Worm (Caenorhabditis elegans) whole organism, midembryonic: ENCODE data around the gene Y48G9A.9.
"Not testable (repeated sequence)": the region's sequence is repeated elsewhere in the genome, so short reads cannot be mapped to it uniquely, and the experiment has no call there.

Experiments used
- T22C8.4 ChIP-seq: fragments of 200-800 bp; sonication (Bioruptor generic); IDR thresholded peaks from 2 replicates; pipeline ENCODE4 v1.3.6; 2022; ENCODE audit warnings: missing genetic modification characterization, missing compliant biosample characterization
- cog-1 ChIP-seq: sonication (generic microtip); optimal IDR thresholded peaks from 2 replicates; lab custom pipeline; 2016; ENCODE audit warnings: missing genetic modification characterization, missing compliant biosample characterization
- flt-1 ChIP-seq: fragments of 200-800 bp; sonication (Bioruptor generic); IDR thresholded peaks from 2 replicates; pipeline ENCODE4 v1.3.6; 2022; ENCODE audit warnings: missing genetic modification characterization, missing compliant biosample characterization
- klf-2 ChIP-seq: fragments of 200-800 bp; sonication (Bioruptor generic); conservative IDR thresholded peaks from 2 replicates; pipeline ENCODE4 v1.3.6; 2022; ENCODE audit warnings: missing genetic modification reagents, missing genetic modification characterization, missing compliant biosample characterization
- med-1 ChIP-seq: sonication (generic microtip); optimal IDR thresholded peaks from 2 replicates; lab custom pipeline; 2017; ENCODE audit warnings: missing genetic modification characterization, mild to moderate bottlenecking, missing compliant biosample characterization, antibody characterized with exemption, missing genetic modification reagents; ENCODE audit not compliant: insufficient read depth
- ref-1 ChIP-seq: fragments of 200-800 bp; sonication (Bioruptor generic); conservative IDR thresholded peaks from 2 replicates; pipeline ENCODE4 v1.3.6; 2022; ENCODE audit warnings: missing genetic modification reagents, missing genetic modification characterization, missing compliant biosample characterization
- tab-1 ChIP-seq: fragments of 200-800 bp; sonication (Bioruptor generic); IDR thresholded peaks from 2 replicates; pipeline ENCODE4 v1.3.6; 2022; ENCODE audit warnings: missing genetic modification characterization, missing compliant biosample characterization
- ztf-23 ChIP-seq: fragments of 200-800 bp; sonication (Bioruptor generic); IDR thresholded peaks from 2 replicates; pipeline ENCODE4 v1.3.6; 2022; ENCODE audit warnings: missing genetic modification reagents, missing genetic modification characterization, missing compliant biosample characterization
- ztf-29 ChIP-seq: fragments of 200-800 bp; sonication (Bioruptor generic); IDR thresholded peaks from 2 replicates; pipeline ENCODE4 v1.3.6; 2022; ENCODE audit warnings: missing genetic modification reagents, missing genetic modification characterization, missing compliant biosample characterization

Y48G9A.9 gene

ce11 chrIII:2076546-2077134, 15.9 kb upstream of the Y48G9A.9 start, which contains the start of gene Y39A3A.4:
Gene Y39A3A.4, minus strand, starts transcription at chrIII:2076596.
- no peak for TF ChIP-seq ztf-29 (GFP tag; lab: Robert Waterston, UW)
- no peak for TF ChIP-seq klf-2
- no peak for TF ChIP-seq cog-1
- no peak for TF ChIP-seq tab-1 (GFP tag; lab: Robert Waterston, UW)
- TF ChIP-seq med-1 (GFP tag; lab: Kevin White, UChicago) = no peak
- TF ChIP-seq T22C8.4 (GFP tag; lab: Robert Waterston, UW) = no peak
- no peak for TF ChIP-seq flt-1 (GFP tag; lab: Robert Waterston, UW)
- TF ChIP-seq ref-1 = no peak
- no peak for TF ChIP-seq ztf-23 (GFP tag; lab: Robert Waterston, UW)

ce11 chrIII:2082519-2082918, 10.0 kb upstream of the Y48G9A.9 start, which contains the start of gene cpt-3:
Gene cpt-3, plus strand, starts transcription at chrIII:2082819.
- not testable (repeated sequence) for TF ChIP-seq cog-1; flt-1 (GFP tag; lab: Robert Waterston, UW); ref-1

- TF ChIP-seq ref-1 (no peak), flt-1 (GFP tag; lab: Robert Waterston, UW) (no peak), cog-1 (no peak), tab-1 (GFP tag; lab: Robert Waterston, UW) (no peak), ztf-29 (GFP tag; lab: Robert Waterston, UW) (no peak), med-1 (GFP tag; lab: Kevin White, UChicago) (no peak), klf-2 (no peak), ztf-23 (GFP tag; lab: Robert Waterston, UW) (no peak), T22C8.4 (GFP tag; lab: Robert Waterston, UW) (no peak)
Observed at ce11 chrIII:2084829-2085228, 7.7 kb upstream of the Y48G9A.9 start.

- no peak for TF ChIP-seq klf-2
- no peak for TF ChIP-seq tab-1 (GFP tag; lab: Robert Waterston, UW)
- TF ChIP-seq ref-1 = no peak
- TF ChIP-seq ztf-23 (GFP tag; lab: Robert Waterston, UW) = no peak
- TF ChIP-seq med-1 (GFP tag; lab: Kevin White, UChicago) = no peak
- TF ChIP-seq T22C8.4 (GFP tag; lab: Robert Waterston, UW) = no peak
- no peak for TF ChIP-seq ztf-29 (GFP tag; lab: Robert Waterston, UW)
- no peak for TF ChIP-seq flt-1 (GFP tag; lab: Robert Waterston, UW)
- TF ChIP-seq cog-1 = no peak
Observed at ce11 chrIII:2089453-2089852, 3.1 kb upstream of the Y48G9A.9 start.

- TF ChIP-seq tab-1 (GFP tag; lab: Robert Waterston, UW) (no peak), cog-1 (no peak), klf-2 (no peak), T22C8.4 (GFP tag; lab: Robert Waterston, UW) (no peak), med-1 (GFP tag; lab: Kevin White, UChicago) (no peak), ref-1 (no peak)
Observed at ce11 chrIII:2090695-2091094, 1.8 kb upstream of the Y48G9A.9 start.

ce11 chrIII:2091367-2091766, 1.1 kb upstream of the Y48G9A.9 start:
- TF ChIP-seq tab-1 (GFP tag; lab: Robert Waterston, UW) = no peak
- TF ChIP-seq ztf-29 (GFP tag; lab: Robert Waterston, UW) = no peak
- no peak for TF ChIP-seq T22C8.4 (GFP tag; lab: Robert Waterston, UW)
- no peak for TF ChIP-seq cog-1
- TF ChIP-seq ref-1 = no peak
- no peak for TF ChIP-seq flt-1 (GFP tag; lab: Robert Waterston, UW)

- peak; percentile 93 for TF ChIP-seq T22C8.4 (GFP tag; lab: Robert Waterston, UW)
- no peak for TF ChIP-seq ztf-23 (GFP tag; lab: Robert Waterston, UW)
Observed at ce11 chrIII:2098185-2098584, 5.7 kb downstream of the Y48G9A.9 start.

ce11 chrIII:2099808-2100366, 7.4 kb downstream of the Y48G9A.9 start:
- no peak for TF ChIP-seq ref-1
- no peak for TF ChIP-seq klf-2
- TF ChIP-seq ztf-29 (GFP tag; lab: Robert Waterston, UW) = no peak
- no peak for TF ChIP-seq T22C8.4 (GFP tag; lab: Robert Waterston, UW)
- no peak for TF ChIP-seq flt-1 (GFP tag; lab: Robert Waterston, UW)
- no peak for TF ChIP-seq tab-1 (GFP tag; lab: Robert Waterston, UW)
- TF ChIP-seq med-1 (GFP tag; lab: Kevin White, UChicago) = no peak
- no peak for TF ChIP-seq ztf-23 (GFP tag; lab: Robert Waterston, UW)
- no peak for TF ChIP-seq cog-1

ce11 chrIII:2100842-2101241, 8.3 kb downstream of the Y48G9A.9 start:
- TF ChIP-seq T22C8.4 (GFP tag; lab: Robert Waterston, UW) = peak; percentile 48
- TF ChIP-seq cog-1 = no peak
- TF ChIP-seq ref-1 = no peak
- no peak for TF ChIP-seq ztf-23 (GFP tag; lab: Robert Waterston, UW)
- TF ChIP-seq klf-2 = no peak
- no peak for TF ChIP-seq tab-1 (GFP tag; lab: Robert Waterston, UW)

ce11 chrIII:2101310-2101709, 8.8 kb downstream of the Y48G9A.9 start:
- no peak for TF ChIP-seq tab-1 (GFP tag; lab: Robert Waterston, UW)
- TF ChIP-seq ref-1 = no peak
- no peak for TF ChIP-seq ztf-23 (GFP tag; lab: Robert Waterston, UW)
- TF ChIP-seq klf-2 = no peak
- TF ChIP-seq cog-1 = no peak
- no peak for TF ChIP-seq T22C8.4 (GFP tag; lab: Robert Waterston, UW)
- no peak for TF ChIP-seq ztf-29 (GFP tag; lab: Robert Waterston, UW)
- no peak for TF ChIP-seq flt-1 (GFP tag; lab: Robert Waterston, UW)
- no peak for TF ChIP-seq med-1 (GFP tag; lab: Kevin White, UChicago)
